Worm (Caenorhabditis elegans) whole organism, mixed stage, embryonic: ENCODE results near the gene C12D5.3.

Experiments
- M03D4.4 ChIP-seq: sonication (generic microtip); optimal IDR thresholded peaks from 2 replicates; lab custom pipeline; 2017; ENCODE audit warnings: mild to moderate bottlenecking, missing genetic modification characterization, missing compliant biosample characterization
- ceh-39 ChIP-seq: fragments of 150-350 bp; optimal IDR thresholded peaks from 2 replicates; lab custom pipeline; 2014; ENCODE audit warnings: missing biosample characterization, missing genetic modification characterization

- no peak for TF ChIP-seq ceh-39 (tag; lab: Kevin White, UChicago)
- TF ChIP-seq M03D4.4 (tag; lab: Kevin White, UChicago), result no peak
Observed at ce11 chrV:7634657-7635056, 41.3 kb upstream of the C12D5.3 start, which contains the start of gene srd-31.
